Worm (Caenorhabditis elegans) whole organism, midembryonic: ENCODE measurements around the gene C49F5.13.

Experiments
- T22C8.4 ChIP-seq: fragments of 200-800 bp; sonication (Bioruptor generic); IDR thresholded peaks from 2 replicates; pipeline ENCODE4 v1.3.6; 2022; ENCODE audit warnings: missing genetic modification characterization, missing compliant biosample characterization
- cog-1 ChIP-seq: sonication (generic microtip); optimal IDR thresholded peaks from 2 replicates; lab custom pipeline; 2016; ENCODE audit warnings: missing genetic modification characterization, missing compliant biosample characterization
- flt-1 ChIP-seq: fragments of 200-800 bp; sonication (Bioruptor generic); IDR thresholded peaks from 2 replicates; pipeline ENCODE4 v1.3.6; 2022; ENCODE audit warnings: missing genetic modification characterization, missing compliant biosample characterization
- klf-2 ChIP-seq: fragments of 200-800 bp; sonication (Bioruptor generic); conservative IDR thresholded peaks from 2 replicates; pipeline ENCODE4 v1.3.6; 2022; ENCODE audit warnings: missing genetic modification reagents, missing genetic modification characterization, missing compliant biosample characterization
- ref-1 ChIP-seq: fragments of 200-800 bp; sonication (Bioruptor generic); conservative IDR thresholded peaks from 2 replicates; pipeline ENCODE4 v1.3.6; 2022; ENCODE audit warnings: missing genetic modification reagents, missing genetic modification characterization, missing compliant biosample characterization
- tab-1 ChIP-seq: fragments of 200-800 bp; sonication (Bioruptor generic); IDR thresholded peaks from 2 replicates; pipeline ENCODE4 v1.3.6; 2022; ENCODE audit warnings: missing genetic modification characterization, missing compliant biosample characterization
- ztf-23 ChIP-seq: fragments of 200-800 bp; sonication (Bioruptor generic); IDR thresholded peaks from 2 replicates; pipeline ENCODE4 v1.3.6; 2022; ENCODE audit warnings: missing genetic modification reagents, missing genetic modification characterization, missing compliant biosample characterization
- ztf-29 ChIP-seq: fragments of 200-800 bp; sonication (Bioruptor generic); IDR thresholded peaks from 2 replicates; pipeline ENCODE4 v1.3.6; 2022; ENCODE audit warnings: missing genetic modification reagents, missing genetic modification characterization, missing compliant biosample characterization

- no peak for TF ChIP-seq cog-1
- no peak for TF ChIP-seq T22C8.4 (GFP tag; lab: Robert Waterston, UW)
- no peak for TF ChIP-seq tab-1 (GFP tag; lab: Robert Waterston, UW)
- no peak for TF ChIP-seq ref-1 (GFP tag; lab: Robert Waterston, UW)
- TF ChIP-seq flt-1 (GFP tag; lab: Robert Waterston, UW), result no peak
- no peak for TF ChIP-seq ztf-23 (GFP tag; lab: Robert Waterston, UW)
- TF ChIP-seq ztf-29 (GFP tag; lab: Robert Waterston, UW), result no peak
- no peak for TF ChIP-seq klf-2
These were observed 5.8 kb downstream of the C49F5.13 start for ce11 chrX:11967034-11967433.
